Fruit fly (Drosophila melanogaster): ENCODE results near the gene slx1.

Gene slx1

DNA sequence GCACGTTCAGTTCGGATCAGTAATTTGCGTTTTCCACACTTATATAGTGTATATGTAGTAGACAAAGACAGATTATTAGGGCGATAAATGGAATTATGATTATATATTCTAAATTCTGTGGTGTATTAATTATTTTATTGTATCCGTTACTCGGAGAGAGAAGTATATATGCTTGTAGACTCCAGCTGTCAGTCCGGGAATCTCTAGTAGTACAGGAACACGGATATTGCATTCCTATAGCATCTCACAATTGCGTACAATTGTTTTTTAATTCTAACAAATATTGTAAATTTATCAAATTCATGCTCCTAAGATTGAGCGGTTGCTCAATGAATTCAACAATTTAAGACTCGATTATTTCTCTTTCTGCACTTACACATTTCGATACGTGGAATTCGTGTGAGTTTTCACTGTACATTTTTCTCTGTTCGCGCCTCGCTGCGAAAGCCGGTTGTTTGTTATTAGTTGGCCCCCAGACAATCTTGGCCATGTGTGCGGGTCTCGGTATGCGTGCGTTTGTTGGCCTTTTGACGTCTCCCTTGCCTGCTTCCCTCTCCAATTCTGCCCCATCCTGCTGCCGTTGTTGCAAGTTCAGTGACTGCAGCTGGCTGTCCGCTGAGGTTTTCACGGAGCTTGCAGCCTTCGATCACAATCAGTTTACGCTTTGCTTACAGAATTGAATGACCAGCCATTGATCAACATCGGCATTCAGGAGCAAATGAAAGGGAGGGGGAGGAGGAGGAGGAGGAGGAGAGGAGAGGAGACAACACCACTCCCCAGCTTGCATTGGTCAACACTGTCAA is 25.8 kb downstream of the slx1 start (continued):
- TF ChIP-seq Smox (GFP tag; optimal IDR thresholded peaks at IDR 0.05) = peak; percentile 74
- TF ChIP-seq CG31627 (GFP tag; optimal IDR thresholded peaks at IDR 0.05) = peak; percentile 64
- peak; percentile 35 for TF ChIP-seq Lpt (GFP tag; optimal IDR thresholded peaks at IDR 0.05)
- no peak; the same call in 1 of the 2 replicates for TF ChIP-seq CG15336 (GFP tag; IDR thresholded peaks at IDR 0.05)
- TF ChIP-seq topi (GFP tag; optimal IDR thresholded peaks at IDR 0.05) = peak; percentile 76
- peak; percentile 57 for TF ChIP-seq Ets21C (GFP tag; optimal IDR thresholded peaks at IDR 0.05)
- TF ChIP-seq Sox15 (GFP tag; optimal IDR thresholded peaks at IDR 0.05) = peak; percentile 42
- TF ChIP-seq acj6 (GFP tag; optimal IDR thresholded peaks at IDR 0.05) = peak; percentile 66
- no peak for TF ChIP-seq CG9139 (GFP tag; optimal IDR thresholded peaks at IDR 0.05)
- peak; percentile 10 for TF ChIP-seq CG11762 (GFP tag; optimal IDR thresholded peaks at IDR 0.05; ENCODE audit: insufficient read depth)
- peak; percentile 22 for TF ChIP-seq CG3032 (tag; optimal IDR thresholded peaks at IDR 0.05)
- TF ChIP-seq CG6854 (GFP tag; optimal IDR thresholded peaks at IDR 0.05) = peak; percentile 45
- no peak for TF ChIP-seq CG6163 (GFP tag; IDR thresholded peaks at IDR 0.05)
- no peak for TF ChIP-seq CG8632 (GFP tag; optimal IDR thresholded peaks at IDR 0.05)
- TF ChIP-seq OdsH (GFP tag; optimal IDR thresholded peaks at IDR 0.05) = peak; percentile 65
- peak; percentile 55 for TF ChIP-seq CG6808 (GFP tag; optimal IDR thresholded peaks at IDR 0.05)
- no peak for TF ChIP-seq CG8319 (GFP tag; optimal IDR thresholded peaks at IDR 0.05)
- TF ChIP-seq esn (GFP tag; optimal IDR thresholded peaks at IDR 0.05) = peak; percentile 86
- peak; percentile 65 for TF ChIP-seq CG6276 (GFP tag; optimal IDR thresholded peaks at IDR 0.05)
- TF ChIP-seq salr (GFP tag; optimal IDR thresholded peaks at IDR 0.05) = peak in 1 of 2 experiments; percentile 90
- TF ChIP-seq vri (GFP tag; optimal IDR thresholded peaks at IDR 0.05) = no peak
- peak; percentile 71 for TF ChIP-seq CG4318 (GFP tag; optimal IDR thresholded peaks at IDR 0.05)
- peak; percentile 94 for TF ChIP-seq Eip78C (GFP tag)
- peak; percentile 25 for TF ChIP-seq fd59A (GFP tag; optimal IDR thresholded peaks at IDR 0.05)
- peak; percentile 61 for TF ChIP-seq achi (GFP tag; optimal IDR thresholded peaks at IDR 0.05)
- TF ChIP-seq eg (GFP tag; IDR thresholded peaks at IDR 0.05) = 0 out of 3 replicates have a peak, but pooled peaks have one; percentile 21
- peak; percentile 66 for TF ChIP-seq Eip75B (GFP tag; optimal IDR thresholded peaks at IDR 0.05)
- peak; percentile 64 for TF ChIP-seq pdm3 (GFP tag; optimal IDR thresholded peaks at IDR 0.05)
- TF ChIP-seq CG10631 (GFP tag; optimal IDR thresholded peaks at IDR 0.05) = peak; percentile 61
- no peak for TF ChIP-seq fkh (GFP tag; optimal IDR thresholded peaks at IDR 0.05)
- peak; percentile 3 for TF ChIP-seq CG6792 (GFP tag; optimal IDR thresholded peaks at IDR 0.05)
- peak; percentile 32 for TF ChIP-seq CG11902 (GFP tag; optimal IDR thresholded peaks at IDR 0.05)
- TF ChIP-seq Ets96B (tag; optimal IDR thresholded peaks at IDR 0.05) = peak; percentile 31
- peak; percentile 86 for TF ChIP-seq CG32006 (GFP tag; optimal IDR thresholded peaks at IDR 0.05)
- TF ChIP-seq fd85E (GFP tag; optimal IDR thresholded peaks at IDR 0.05) = no peak

DNA sequence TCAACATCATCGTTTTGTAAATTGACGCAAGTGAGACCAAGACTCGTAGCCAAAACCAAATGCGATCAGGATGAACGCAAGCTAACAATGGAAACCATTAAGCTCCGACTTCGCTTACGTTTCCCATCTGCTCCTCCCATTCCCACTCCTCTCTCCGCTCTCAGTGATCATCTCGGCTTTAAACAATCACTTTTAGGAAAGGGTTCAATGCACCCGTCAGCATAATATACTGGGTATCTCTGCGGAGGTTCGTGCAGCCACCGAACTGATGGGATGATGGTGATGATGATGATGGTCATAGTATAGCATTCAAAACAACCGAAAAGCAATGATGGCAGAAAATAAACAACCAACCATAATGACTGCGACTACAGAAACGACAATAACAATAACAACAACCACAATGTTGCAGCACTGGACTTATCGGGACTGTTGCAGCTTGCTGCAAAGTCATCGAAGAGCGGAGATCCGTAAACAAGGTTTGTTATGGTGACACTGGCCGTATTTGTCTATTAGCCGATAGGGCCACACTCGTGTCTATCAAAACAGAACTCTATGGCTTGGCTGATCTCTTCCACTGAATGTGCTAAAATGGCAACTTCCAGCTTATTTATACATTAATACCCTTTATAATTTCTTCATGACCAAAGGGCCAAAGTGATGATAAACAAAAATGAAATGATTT is 35.4 kb downstream of the slx1 start:
- TF ChIP-seq CG6276 (GFP tag; optimal IDR thresholded peaks at IDR 0.05) (no peak), dsx (GFP tag; optimal IDR thresholded peaks at IDR 0.05; ENCODE audit: poor library complexity, severe bottlenecking) (peak; percentile 22), Sox15 (GFP tag; optimal IDR thresholded peaks at IDR 0.05) (no peak)

DNA sequence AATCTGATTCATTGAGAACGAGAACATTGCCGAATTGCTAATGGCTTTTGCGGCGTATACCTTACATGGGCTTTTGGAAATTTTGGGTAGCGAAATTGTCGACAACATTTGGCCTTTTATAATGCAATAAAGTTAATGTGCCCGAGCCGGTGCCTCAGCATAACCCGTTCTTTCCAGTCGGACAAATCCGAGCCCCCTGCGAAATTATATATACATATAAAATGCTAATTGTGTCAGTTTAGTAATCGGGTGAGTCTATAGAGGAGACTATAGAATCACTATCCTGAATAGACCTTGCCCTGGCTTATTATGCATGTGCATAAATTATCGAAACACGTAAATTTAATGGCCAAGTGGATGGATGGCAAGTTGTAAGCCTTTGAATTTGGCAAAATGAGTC is 36.6 kb downstream of the slx1 start:
- TF ChIP-seq lz (GFP tag; optimal IDR thresholded peaks at IDR 0.05) = no peak
- TF ChIP-seq Sox102F (GFP tag; optimal IDR thresholded peaks at IDR 0.05) = no peak
- no peak for TF ChIP-seq fkh (GFP tag; optimal IDR thresholded peaks at IDR 0.05)
- TF ChIP-seq dac (GFP tag; optimal IDR thresholded peaks at IDR 0.05) = no peak
- TF ChIP-seq fd85E (GFP tag; optimal IDR thresholded peaks at IDR 0.05) = no peak
- no peak for TF ChIP-seq Sox14 (GFP tag; optimal IDR thresholded peaks at IDR 0.05)
- no peak for TF ChIP-seq Blimp-1 (GFP tag; optimal IDR thresholded peaks at IDR 0.05)
- no peak for TF ChIP-seq CG6276 (GFP tag; optimal IDR thresholded peaks at IDR 0.05)
- no peak for TF ChIP-seq CG11294 (GFP tag; IDR thresholded peaks at IDR 0.05)

All from whole organism, prepupa.